Fruit fly (Drosophila melanogaster) whole organism, embryonic: ENCODE data around the gene Herc4.

Source experiments
- CG10565 ChIP-seq: fragments of 200-800 bp; sonication (Bioruptor generic); optimal IDR thresholded peaks from 3 replicates; lab custom pipeline; 2016; ENCODE audit warnings: missing biosample characterization, mild to moderate bottlenecking, missing genetic modification characterization
- CG10979 ChIP-seq: fragments of 200-800 bp; sonication (Bioruptor generic); optimal IDR thresholded peaks from 2 replicates; lab custom pipeline; 2018; ENCODE audit warnings: missing biosample characterization, mild to moderate bottlenecking, missing genetic modification characterization, moderate library complexity
- CG11456 ChIP-seq: fragments of 200-800 bp; sonication (Bioruptor generic); IDR thresholded peaks from 3 replicates; pipeline ENCODE4 v1.3.6; 2022; ENCODE audit warnings: missing biosample characterization, missing genetic modification characterization
- CG12942 ChIP-seq: fragments of 200-800 bp; sonication (Bioruptor generic); optimal IDR thresholded peaks from 3 replicates; lab custom pipeline; 2016; ENCODE audit warnings: missing biosample characterization, missing genetic modification characterization
- CG13123 ChIP-seq: fragments of 200-800 bp; sonication (Bioruptor generic); optimal IDR thresholded peaks from 2 replicates; lab custom pipeline; 2016; ENCODE audit warnings: missing biosample characterization, missing genetic modification characterization
- CG14710 ChIP-seq: fragments of 200-800 bp; sonication (Bioruptor generic); optimal IDR thresholded peaks from 3 replicates; lab custom pipeline; 2019; ENCODE audit warnings: missing biosample characterization, mild to moderate bottlenecking, missing genetic modification characterization, moderate library complexity
- CG15514 ChIP-seq: fragments of 200-800 bp; sonication (Bioruptor generic); optimal IDR thresholded peaks from 3 replicates; lab custom pipeline; 2017; ENCODE audit warnings: missing biosample characterization, missing genetic modification characterization, mild to moderate bottlenecking, moderate library complexity, missing genetic modification reagents
- CG15601 ChIP-seq: fragments of 200-800 bp; sonication (Bioruptor generic); optimal IDR thresholded peaks from 3 replicates; lab custom pipeline; 2019; ENCODE audit warnings: missing biosample characterization, mild to moderate bottlenecking, missing genetic modification characterization, moderate library complexity
- CG1647 ChIP-seq: fragments of 200-800 bp; sonication (Bioruptor generic); optimal IDR thresholded peaks from 3 replicates; lab custom pipeline; 2016; ENCODE audit warnings: missing biosample characterization, missing genetic modification characterization
- CG16815 ChIP-seq: fragments of 200-800 bp; sonication (Bioruptor generic); optimal IDR thresholded peaks from 3 replicates; lab custom pipeline; 2017; ENCODE audit warnings: missing biosample characterization, mild to moderate bottlenecking, missing genetic modification characterization
- CG17328 ChIP-seq: fragments of 200-800 bp; sonication (Bioruptor generic); IDR thresholded peaks from 2 replicates; pipeline ENCODE4 v1.3.6; 2022; ENCODE audit warnings: missing biosample characterization, missing genetic modification characterization
- CG2120 ChIP-seq: fragments of 200-800 bp; sonication (Bioruptor generic); optimal IDR thresholded peaks from 3 replicates; lab custom pipeline; 2016; ENCODE audit warnings: missing biosample characterization, missing genetic modification characterization
- CG2889 ChIP-seq: fragments of 200-800 bp; sonication (Bioruptor generic); IDR thresholded peaks from 3 replicates; pipeline ENCODE4 v1.3.6; 2022; ENCODE audit warnings: missing biosample characterization, missing genetic modification characterization
- CG31224 ChIP-seq: fragments of 200-800 bp; sonication (Bioruptor generic); IDR thresholded peaks from 2 replicates; pipeline ENCODE4 v1.3.6; 2022; ENCODE audit warnings: missing biosample characterization, missing genetic modification characterization
- CG4424 ChIP-seq: fragments of 200-800 bp; sonication (Bioruptor generic); optimal IDR thresholded peaks from 3 replicates; lab custom pipeline; 2016; ENCODE audit warnings: missing biosample characterization, missing genetic modification characterization
- CG4730 ChIP-seq: fragments of 200-800 bp; sonication (Bioruptor generic); IDR thresholded peaks from 2 replicates; pipeline ENCODE4 v1.3.6; 2022; ENCODE audit warnings: missing biosample characterization, missing genetic modification characterization
- CG5245 ChIP-seq: fragments of 200-800 bp; sonication (Bioruptor generic); optimal IDR thresholded peaks from 3 replicates; lab custom pipeline; 2016; ENCODE audit warnings: missing biosample characterization, missing genetic modification characterization
- CG6272 ChIP-seq: fragments of 200-800 bp; sonication (Bioruptor generic); IDR thresholded peaks from 2 replicates; pipeline ENCODE4 v1.3.6; 2022; ENCODE audit warnings: missing biosample characterization, missing genetic modification characterization
- CG7928 ChIP-seq: fragments of 200-800 bp; sonication (Bioruptor generic); optimal IDR thresholded peaks from 2 replicates; lab custom pipeline; 2017; ENCODE audit warnings: missing biosample characterization, mild to moderate bottlenecking, missing genetic modification characterization
- CG9437 ChIP-seq: fragments of 200-800 bp; sonication (Bioruptor generic); optimal IDR thresholded peaks from 2 replicates; lab custom pipeline; 2018; ENCODE audit warnings: missing biosample characterization, mild to moderate bottlenecking, missing genetic modification characterization
- CG9727 ChIP-seq: fragments of 200-800 bp; sonication (Bioruptor generic); optimal IDR thresholded peaks from 3 replicates; lab custom pipeline; 2017; ENCODE audit warnings: missing biosample characterization, mild to moderate bottlenecking, missing genetic modification characterization
- CG9817 ChIP-seq: fragments of 200-800 bp; sonication (Bioruptor generic); optimal IDR thresholded peaks from 2 replicates; lab custom pipeline; 2018; ENCODE audit warnings: missing biosample characterization, mild to moderate bottlenecking, missing genetic modification characterization, moderate library complexity
- Doc3 ChIP-seq: fragments of 200-800 bp; sonication (Bioruptor generic); IDR thresholded peaks from 3 replicates; pipeline ENCODE4 v1.3.6; 2022; ENCODE audit warnings: missing biosample characterization, missing genetic modification characterization; ENCODE audit not compliant: partially characterized antibody
- HmgD ChIP-seq: fragments of 200-800 bp; sonication (Bioruptor generic); optimal IDR thresholded peaks from 3 replicates; lab custom pipeline; 2016; ENCODE audit warnings: missing biosample characterization, missing genetic modification characterization
- Lpt ChIP-seq: fragments of >200 bp; optimal IDR thresholded peaks from 2 replicates; lab custom pipeline; 2018; ENCODE audit warnings: missing biosample characterization, missing genetic modification characterization
- Med ChIP-seq: fragments of 200-800 bp; sonication (Bioruptor generic); peaks from one replicate; lab custom pipeline; 2016; ENCODE audit warnings: missing biosample characterization, missing genetic modification characterization, mild to moderate bottlenecking, inconsistent platforms, moderate library complexity
- Poxn ChIP-seq: fragments of 200-800 bp; sonication (Bioruptor generic); IDR thresholded peaks from 2 replicates; pipeline ENCODE4 v1.3.6; 2022; ENCODE audit warnings: missing biosample characterization, missing genetic modification characterization
- Sry-δ ChIP-seq: fragments of 200-800 bp; sonication (Bioruptor generic); optimal IDR thresholded peaks from 2 replicates; lab custom pipeline; 2016; ENCODE audit warnings: missing biosample characterization, missing genetic modification characterization
- Stat92E ChIP-seq, 3 experiments: fragments of >200 bp in 2 of 3; fragments of 200-800 bp in 1 of 3; sonication (Bioruptor generic) in 1 of 3; optimal IDR thresholded peaks; 2 replicates each; lab custom pipeline; 2017 to 2019; ENCODE audit warnings: missing biosample characterization in 3 of 3, missing genetic modification characterization in 3 of 3, mild to moderate bottlenecking in 1 of 3, moderate library complexity in 1 of 3
- bcd ChIP-seq: fragments of 200-800 bp; sonication (Bioruptor generic); optimal IDR thresholded peaks from 2 replicates; lab custom pipeline; 2017; ENCODE audit warnings: missing biosample characterization, mild to moderate bottlenecking, missing genetic modification characterization
- chinmo ChIP-seq: fragments of 200-800 bp; sonication (Bioruptor generic); IDR thresholded peaks from 4 replicates; pipeline ENCODE4 v1.3.6; 2022; ENCODE audit warnings: missing biosample characterization, missing genetic modification characterization; ENCODE audit not compliant: partially characterized antibody
- dan ChIP-seq: fragments of 200-800 bp; sonication (Bioruptor generic); IDR thresholded peaks from 2 replicates; pipeline ENCODE4 v1.3.6; 2022; ENCODE audit warnings: missing biosample characterization, missing genetic modification characterization
- dm ChIP-seq: fragments of 200-800 bp; sonication (Bioruptor generic); optimal IDR thresholded peaks from 3 replicates; lab custom pipeline; 2016; ENCODE audit warnings: missing biosample characterization, missing genetic modification characterization
- grau ChIP-seq: fragments of 200-800 bp; optimal IDR thresholded peaks from 3 replicates; lab custom pipeline; 2019; ENCODE audit warnings: missing biosample characterization, mild to moderate bottlenecking, missing genetic modification characterization, moderate library complexity
- gsb-n ChIP-seq: fragments of 200-800 bp; sonication (Bioruptor generic); optimal IDR thresholded peaks from 3 replicates; lab custom pipeline; 2018; ENCODE audit warnings: missing biosample characterization, mild to moderate bottlenecking, missing genetic modification characterization
- hkb ChIP-seq, 2 experiments: fragments of 200-800 bp in 1 of 2; fragments of >200 bp in 1 of 2; sonication (Bioruptor generic) in 1 of 2; IDR thresholded peaks in 1 of 2; optimal IDR thresholded peaks in 1 of 2; 2 replicates each; pipeline versions ENCODE4 v1.3.6 to Lab custom; 2017 to 2022; ENCODE audit warnings: missing biosample characterization in 1 of 2, missing genetic modification characterization in 1 of 2
- nau ChIP-seq: fragments of 200-800 bp; sonication (Bioruptor generic); optimal IDR thresholded peaks from 3 replicates; lab custom pipeline; 2017; ENCODE audit warnings: missing biosample characterization, mild to moderate bottlenecking, missing genetic modification characterization, missing genetic modification reagents
- otp ChIP-seq: fragments of 200-800 bp; sonication (Bioruptor generic); IDR thresholded peaks from 3 replicates; pipeline ENCODE4, ENCODE4 v1.3.6; 2022; ENCODE audit warnings: missing biosample characterization, missing genetic modification characterization
- pfk ChIP-seq: fragments of 200-800 bp; sonication (Bioruptor generic); optimal IDR thresholded peaks from 2 replicates; lab custom pipeline; 2018; ENCODE audit warnings: missing biosample characterization, mild to moderate bottlenecking, missing genetic modification characterization, moderate library complexity
- phol ChIP-seq: fragments of 200-800 bp; sonication (Bioruptor generic); optimal IDR thresholded peaks from 3 replicates; lab custom pipeline; 2018; ENCODE audit warnings: missing biosample characterization, mild to moderate bottlenecking, missing genetic modification characterization, moderate library complexity
- sc ChIP-seq, 3 experiments: fragments of >200 bp in 2 of 3; fragments of 200-800 bp in 1 of 3; sonication (Bioruptor generic) in 1 of 3; optimal IDR thresholded peaks; 2 replicates in 2 of 3; 3 replicates in 1 of 3; lab custom pipeline; 2017; ENCODE audit warnings: mild to moderate bottlenecking in 1 of 3, missing biosample characterization in 1 of 3, missing genetic modification characterization in 1 of 3, missing genetic modification reagents in 1 of 3
- sens ChIP-seq: fragments of 200-800 bp; sonication (Bioruptor generic); peaks from one replicate; lab custom pipeline; 2016; ENCODE audit warnings: missing biosample characterization, missing genetic modification characterization
- sim ChIP-seq: fragments of 200-800 bp; sonication (Bioruptor generic); IDR thresholded peaks from 2 replicates; pipeline ENCODE4 v1.3.6; 2022; ENCODE audit warnings: missing biosample characterization, missing genetic modification characterization
- sna ChIP-seq: fragments of 200-800 bp; sonication (Bioruptor generic); IDR thresholded peaks from 2 replicates; pipeline ENCODE4 v1.3.6; 2022; ENCODE audit warnings: missing biosample characterization, missing genetic modification characterization; ENCODE audit not compliant: partially characterized antibody
- tap ChIP-seq: fragments of 200-800 bp; optimal IDR thresholded peaks from 3 replicates; lab custom pipeline; 2019; ENCODE audit warnings: missing biosample characterization, mild to moderate bottlenecking, missing genetic modification characterization, moderate library complexity
- unpg ChIP-seq: fragments of 200-800 bp; sonication (Bioruptor generic); optimal IDR thresholded peaks from 3 replicates; lab custom pipeline; 2018; ENCODE audit warnings: missing biosample characterization, mild to moderate bottlenecking, missing genetic modification characterization, moderate library complexity
- zen ChIP-seq: fragments of 200-800 bp; sonication (Bioruptor generic); optimal IDR thresholded peaks from 3 replicates; lab custom pipeline; 2018; ENCODE audit warnings: missing biosample characterization, mild to moderate bottlenecking, missing genetic modification characterization, moderate library complexity
- zen2 ChIP-seq: fragments of 200-800 bp; sonication (Bioruptor generic); IDR thresholded peaks from 3 replicates; pipeline ENCODE4 v1.3.6; 2022; ENCODE audit warnings: missing biosample characterization, missing genetic modification characterization; ENCODE audit not compliant: partially characterized antibody

Gene Herc4

dm6 chr3L:1307005-1307632, 6.4 kb upstream of the Herc4 start, which contains the start of the genes Ctr9 and Nt5a (continued):
- TF ChIP-seq otp (GFP tag; lab: Robert Waterston, UW) (no peak), Lpt (GFP tag; lab: Kevin White, UChicago) (no peak), zen (tag; lab: Kevin White, UChicago) (peak; percentile 18), sna (GFP tag; lab: Robert Waterston, UW) (peak; percentile 64; the same call in 1 of the 2 replicates), CG9817 (tag; lab: Kevin White, UChicago) (peak; percentile 65), CG2120 (GFP tag; lab: Kevin White, UChicago) (peak; percentile 84), CG7928 (peak; percentile 45), hkb (optimal IDR thresholded peaks at IDR 0.05; lab: Kevin White, UChicago) (peak; percentile 24), hkb (GFP tag; IDR thresholded peaks at IDR 0.05; lab: Robert Waterston, UW) (peak; percentile 36; the same call in 1 of the 2 replicates), CG17328 (GFP tag; lab: Robert Waterston, UW) (0 out of 2 replicates have a peak, but pooled peaks have one; percentile 6), tap (no peak), CG2889 (GFP tag; lab: Robert Waterston, UW) (peak; percentile 34; the same call in 1 of the 3 replicates), chinmo (GFP tag; lab: Robert Waterston, UW) (0 out of 4 replicates have a peak, but pooled peaks have one; percentile 57), pfk (GFP tag; lab: Kevin White, UChicago) (no peak), Med (GFP tag; lab: Kevin White, UChicago) (peak; percentile 96), Poxn (GFP tag; lab: Robert Waterston, UW) (no peak), grau (tag; lab: Kevin White, UChicago) (peak; percentile 58), phol (tag; lab: Kevin White, UChicago) (peak; percentile 47), nau (no peak), CG31224 (GFP tag; lab: Robert Waterston, UW) (peak; percentile 62; the same call in 1 of the 2 replicates), CG11456 (peak; percentile 81), CG4730 (GFP tag; lab: Robert Waterston, UW) (no peak), CG15601 (tag; lab: Kevin White, UChicago) (peak; percentile 62), Doc3 (GFP tag; lab: Robert Waterston, UW) (peak; percentile 65), CG13123 (GFP tag; lab: Kevin White, UChicago) (peak; percentile 33), sc (optimal IDR thresholded peaks at IDR 0.05; lab: Kevin White, UChicago) (no peak), sc (GFP tag; optimal IDR thresholded peaks at IDR 0.05; lab: Kevin White, UChicago) (no peak), unpg (GFP tag; lab: Kevin White, UChicago) (no peak), CG16815 (no peak), dm (GFP tag; lab: Kevin White, UChicago) (peak; percentile 54), CG1647 (GFP tag; lab: Kevin White, UChicago) (peak; percentile 50), CG6272 (GFP tag; lab: Robert Waterston, UW) (peak; percentile 62), CG12942 (GFP tag; lab: Kevin White, UChicago) (peak; percentile 14), zen2 (GFP tag; lab: Robert Waterston, UW) (peak; percentile 57), Sry-δ (GFP tag; lab: Kevin White, UChicago) (peak; percentile 95), sens (GFP tag; lab: Kevin White, UChicago) (peak; percentile 93), Stat92E (GFP tag; optimal IDR thresholded peaks at IDR 0.05; lab: Kevin White, UChicago) (peak in 1 of 3 experiments; percentile 29), CG9727 (no peak), CG10565 (GFP tag; lab: Kevin White, UChicago) (no peak), HmgD (peak; percentile 41), CG14710 (tag; lab: Kevin White, UChicago) (peak; percentile 69), bcd (GFP tag; lab: Kevin White, UChicago) (no peak), CG10979 (tag; lab: Kevin White, UChicago) (peak; percentile 13), gsb-n (no peak), sim (GFP tag; lab: Robert Waterston, UW) (no peak), dan (GFP tag; lab: Robert Waterston, UW) (no peak), CG4424 (GFP tag; lab: Kevin White, UChicago) (peak; percentile 5), CG9437 (GFP tag; lab: Kevin White, UChicago) (no peak), CG15514 (GFP tag; lab: Kevin White, UChicago) (peak; percentile 94), CG5245 (GFP tag; lab: Kevin White, UChicago) (no peak)
